Worm (Caenorhabditis elegans) whole organism, L3 larva: ENCODE results near the gene T26A8.4.
A peak's percentile ranks its signal among the peaks of the same experiment; 100 is the strongest.

Source experiments
- aly-2 ChIP-seq: fragments of 150-350 bp; optimal IDR thresholded peaks from 2 replicates; lab custom pipeline; 2014; ENCODE audit warnings: missing biosample characterization, missing genetic modification characterization
- ama-1 ChIP-seq: fragments of 150-350 bp; optimal IDR thresholded peaks from 2 replicates; lab custom pipeline; 2018
- ceh-16 ChIP-seq: sonication (generic microtip); optimal IDR thresholded peaks from 2 replicates; lab custom pipeline; 2017; ENCODE audit warnings: missing biosample characterization, missing genetic modification characterization
- ceh-28 ChIP-seq: fragments of 150-350 bp; optimal IDR thresholded peaks from 2 replicates; lab custom pipeline; 2014; ENCODE audit warnings: missing biosample characterization, missing genetic modification reagents, missing genetic modification characterization
- ceh-82 ChIP-seq: fragments of 150-350 bp; optimal IDR thresholded peaks from 2 replicates; lab custom pipeline; 2014; ENCODE audit warnings: missing biosample characterization, missing genetic modification characterization
- ceh-9 ChIP-seq: sonication (generic microtip); optimal IDR thresholded peaks from 2 replicates; lab custom pipeline; 2018; ENCODE audit warnings: missing biosample characterization, missing genetic modification characterization
- daf-12 ChIP-seq: fragments of 150-350 bp; optimal IDR thresholded peaks from 2 replicates; lab custom pipeline; 2014; ENCODE audit warnings: missing biosample characterization, missing genetic modification reagents, missing genetic modification characterization
- egl-27 ChIP-seq: sonication (generic microtip); optimal IDR thresholded peaks from 4 replicates; lab custom pipeline; 2017; ENCODE audit warnings: missing biosample characterization, missing genetic modification reagents, missing genetic modification characterization
- egl-5 ChIP-seq: fragments of 150-350 bp; optimal IDR thresholded peaks from 2 replicates; lab custom pipeline; 2017; ENCODE audit warnings: missing biosample characterization, missing genetic modification reagents, missing genetic modification characterization, inconsistent platforms
- elt-1 ChIP-seq: fragments of 150-350 bp; optimal IDR thresholded peaks from 2 replicates; lab custom pipeline; 2014; ENCODE audit warnings: missing biosample characterization, missing genetic modification characterization
- elt-2 ChIP-seq: sonication (generic microtip); optimal IDR thresholded peaks from 2 replicates; lab custom pipeline; 2016; ENCODE audit warnings: missing genetic modification reagents, mild to moderate bottlenecking, missing genetic modification characterization, missing compliant biosample characterization
- eor-1 ChIP-seq, 2 experiments: fragments of 150-350 bp; optimal IDR thresholded peaks; 2 replicates each; lab custom pipeline; 2014 to 2018; ENCODE audit warnings: missing biosample characterization in 2 of 2, missing genetic modification characterization in 2 of 2
- fkh-10 ChIP-seq: sonication (generic microtip); optimal IDR thresholded peaks from 2 replicates; lab custom pipeline; 2017; ENCODE audit warnings: missing biosample characterization, missing genetic modification reagents, missing genetic modification characterization
- fkh-2 ChIP-seq: fragments of 150-350 bp; optimal IDR thresholded peaks from 2 replicates; lab custom pipeline; 2014; ENCODE audit warnings: missing biosample characterization, missing genetic modification reagents, missing genetic modification characterization
- fos-1 ChIP-seq: fragments of 150-350 bp; optimal IDR thresholded peaks from 2 replicates; lab custom pipeline; 2014; ENCODE audit warnings: missing biosample characterization, missing genetic modification characterization
- hmg-11 ChIP-seq: sonication (generic microtip); optimal IDR thresholded peaks from 2 replicates; lab custom pipeline; 2016; ENCODE audit warnings: missing genetic modification characterization, missing compliant biosample characterization
- jun-1 ChIP-seq: fragments of 150-350 bp; optimal IDR thresholded peaks from 2 replicates; lab custom pipeline; 2014; ENCODE audit warnings: missing biosample characterization, missing genetic modification reagents, missing genetic modification characterization
- lin-15B ChIP-seq: fragments of 150-350 bp; optimal IDR thresholded peaks from 2 replicates; lab custom pipeline; 2014; ENCODE audit warnings: missing biosample characterization, missing genetic modification characterization
- lin-39 ChIP-seq: fragments of 150-350 bp; optimal IDR thresholded peaks from 2 replicates; lab custom pipeline; 2018; ENCODE audit warnings: missing biosample characterization, missing genetic modification reagents, missing genetic modification characterization
- lsy-12 ChIP-seq: sonication (generic microtip); optimal IDR thresholded peaks from 2 replicates; lab custom pipeline; 2016; ENCODE audit warnings: mild to moderate bottlenecking, missing genetic modification characterization, missing compliant biosample characterization
- mdl-1 ChIP-seq: fragments of 150-350 bp; optimal IDR thresholded peaks from 2 replicates; lab custom pipeline; 2014; ENCODE audit warnings: missing biosample characterization, missing genetic modification characterization
- mml-1 ChIP-seq: fragments of 150-350 bp; sonication (generic microtip); optimal IDR thresholded peaks from 3 replicates; lab custom pipeline; 2014; ENCODE audit warnings: missing biosample characterization, missing genetic modification characterization
- nfya-1 ChIP-seq: sonication (generic microtip); optimal IDR thresholded peaks from 2 replicates; lab custom pipeline; 2017; ENCODE audit warnings: missing genetic modification characterization, mild to moderate bottlenecking, missing compliant biosample characterization, antibody characterized with exemption, moderate library complexity; ENCODE audit not compliant: insufficient read depth
- nhr-11 ChIP-seq: fragments of 150-350 bp; optimal IDR thresholded peaks from 2 replicates; lab custom pipeline; 2014; ENCODE audit warnings: missing biosample characterization, missing genetic modification characterization
- nhr-12 ChIP-seq: fragments of 150-350 bp; optimal IDR thresholded peaks from 2 replicates; lab custom pipeline; 2014; ENCODE audit warnings: missing biosample characterization, missing genetic modification characterization
- nhr-23 ChIP-seq: fragments of 150-350 bp; optimal IDR thresholded peaks from 2 replicates; lab custom pipeline; 2014; ENCODE audit warnings: missing biosample characterization, missing genetic modification reagents, missing genetic modification characterization
- nhr-237 ChIP-seq: fragments of 150-350 bp; optimal IDR thresholded peaks from 2 replicates; lab custom pipeline; 2014; ENCODE audit warnings: missing biosample characterization, missing genetic modification characterization
- nhr-25 ChIP-seq: sonication (generic microtip); optimal IDR thresholded peaks from 2 replicates; lab custom pipeline; 2017; ENCODE audit warnings: missing biosample characterization, missing genetic modification characterization
- nhr-28 ChIP-seq: fragments of 150-350 bp; optimal IDR thresholded peaks from 2 replicates; lab custom pipeline; 2014; ENCODE audit warnings: missing biosample characterization, missing genetic modification characterization
- nhr-43 ChIP-seq: sonication (generic microtip); optimal IDR thresholded peaks from 2 replicates; lab custom pipeline; 2016; ENCODE audit warnings: mild to moderate bottlenecking, missing genetic modification characterization, missing compliant biosample characterization; ENCODE audit not compliant: poor library complexity, severe bottlenecking
- nhr-67 ChIP-seq: fragments of 150-350 bp; optimal IDR thresholded peaks from 2 replicates; lab custom pipeline; 2014; ENCODE audit warnings: missing biosample characterization, missing genetic modification characterization
- nhr-76 ChIP-seq: fragments of 150-350 bp; sonication (generic microtip); optimal IDR thresholded peaks from 5 replicates; lab custom pipeline; 2014; ENCODE audit warnings: missing biosample characterization, missing genetic modification characterization
- pha-4 ChIP-seq: fragments of 150-350 bp; optimal IDR thresholded peaks from 2 replicates; lab custom pipeline; 2014; ENCODE audit warnings: missing biosample characterization, missing genetic modification reagents, missing genetic modification characterization
- pqm-1 ChIP-seq: fragments of 150-350 bp; optimal IDR thresholded peaks from 2 replicates; lab custom pipeline; 2017; ENCODE audit warnings: missing biosample characterization, missing genetic modification characterization, inconsistent platforms
- sea-2 ChIP-seq: fragments of 150-350 bp; sonication (generic microtip); optimal IDR thresholded peaks from 4 replicates; lab custom pipeline; 2014; ENCODE audit warnings: missing biosample characterization, missing genetic modification reagents, missing genetic modification characterization
- snpc-4 ChIP-seq: fragments of 150-350 bp; optimal IDR thresholded peaks from 2 replicates; lab custom pipeline; 2014; ENCODE audit warnings: missing biosample characterization, missing genetic modification characterization
- tbx-2 ChIP-seq: sonication (generic microtip); optimal IDR thresholded peaks from 2 replicates; lab custom pipeline; 2016; ENCODE audit warnings: mild to moderate bottlenecking, missing genetic modification characterization, missing compliant biosample characterization
- unc-39 ChIP-seq: sonication (generic microtip); optimal IDR thresholded peaks from 4 replicates; lab custom pipeline; 2017; ENCODE audit warnings: missing biosample characterization, missing genetic modification characterization
- unc-62 ChIP-seq: fragments of 150-350 bp; sonication (generic microtip); optimal IDR thresholded peaks from 4 replicates; lab custom pipeline; 2014; ENCODE audit warnings: missing biosample characterization, missing genetic modification reagents, missing genetic modification characterization
- zag-1 ChIP-seq: fragments of 150-350 bp; optimal IDR thresholded peaks from 2 replicates; lab custom pipeline; 2014; ENCODE audit warnings: missing biosample characterization, missing genetic modification characterization
- ztf-4 ChIP-seq: fragments of 150-350 bp; optimal IDR thresholded peaks from 2 replicates; lab custom pipeline; 2014; ENCODE audit warnings: missing biosample characterization, missing genetic modification characterization

T26A8.4 gene

ce11 chrIV:8481308-8481707 lies 48.6 kb upstream of the T26A8.4 start, which contains the start of gene spp-8:
Gene spp-8 (plus strand): TSS chrIV:8481664.
- TF ChIP-seq egl-5, result no peak
- no peak for TF ChIP-seq fos-1 (tag; lab: Kevin White, UChicago)
- no peak for TF ChIP-seq nhr-76 (tag; lab: Kevin White, UChicago)
- no peak for TF ChIP-seq fkh-10
- no peak for TF ChIP-seq lin-39 (tag; lab: Kevin White, UChicago)
- no peak for TF ChIP-seq lin-15B (tag; lab: Kevin White, UChicago)
- TF ChIP-seq aly-2 (tag; lab: Kevin White, UChicago), result no peak
- no peak for TF ChIP-seq mml-1 (tag; lab: Kevin White, UChicago)
- TF ChIP-seq ceh-82, result no peak
- TF ChIP-seq ceh-16 (tag; lab: Kevin White, UChicago), result no peak
- no peak for TF ChIP-seq zag-1 (tag; lab: Kevin White, UChicago)
- no peak for TF ChIP-seq hmg-11 (tag; lab: Kevin White, UChicago)
- no peak for TF ChIP-seq unc-39 (tag; lab: Kevin White, UChicago)
- TF ChIP-seq mdl-1, result no peak
- TF ChIP-seq elt-2 (tag; lab: Kevin White, UChicago), result peak; percentile 97
- peak; percentile 97 for TF ChIP-seq pqm-1 (tag; lab: Kevin White, UChicago)
- TF ChIP-seq nhr-67, result no peak
- no peak for TF ChIP-seq lsy-12 (tag; lab: Kevin White, UChicago)
- TF ChIP-seq daf-12 (tag; lab: Kevin White, UChicago), result no peak
- TF ChIP-seq elt-1 (tag; lab: Kevin White, UChicago), result no peak
- no peak for TF ChIP-seq fkh-2 (tag; lab: Kevin White, UChicago)
- no peak for TF ChIP-seq ceh-9 (tag; lab: Kevin White, UChicago)
- peak; percentile 64 for TF ChIP-seq jun-1
- TF ChIP-seq nhr-23 (tag; lab: Kevin White, UChicago), result no peak
- no peak for TF ChIP-seq egl-27 (tag; lab: Kevin White, UChicago)
- no peak for TF ChIP-seq nhr-43 (tag; lab: Kevin White, UChicago)
- no peak for TF ChIP-seq sea-2
- TF ChIP-seq ztf-4 (tag; lab: Kevin White, UChicago), result no peak
- no peak for TF ChIP-seq nhr-12 (tag; lab: Kevin White, UChicago)
- TF ChIP-seq nhr-11 (tag; lab: Kevin White, UChicago), result no peak
- no peak for TF ChIP-seq nfya-1 (tag; lab: Kevin White, UChicago)
- no peak for TF ChIP-seq nhr-25
- no peak for TF ChIP-seq nhr-28 (tag; lab: Kevin White, UChicago)
- peak; percentile 65 for TF ChIP-seq pha-4 (tag; lab: Kevin White, UChicago)
- no peak for TF ChIP-seq eor-1 (tag; optimal IDR thresholded peaks at IDR 0.05; lab: Kevin White, UChicago)
- TF ChIP-seq ceh-28 (tag; lab: Kevin White, UChicago), result no peak
- TF ChIP-seq, all 47 proteins: peak for 4

DNA sequence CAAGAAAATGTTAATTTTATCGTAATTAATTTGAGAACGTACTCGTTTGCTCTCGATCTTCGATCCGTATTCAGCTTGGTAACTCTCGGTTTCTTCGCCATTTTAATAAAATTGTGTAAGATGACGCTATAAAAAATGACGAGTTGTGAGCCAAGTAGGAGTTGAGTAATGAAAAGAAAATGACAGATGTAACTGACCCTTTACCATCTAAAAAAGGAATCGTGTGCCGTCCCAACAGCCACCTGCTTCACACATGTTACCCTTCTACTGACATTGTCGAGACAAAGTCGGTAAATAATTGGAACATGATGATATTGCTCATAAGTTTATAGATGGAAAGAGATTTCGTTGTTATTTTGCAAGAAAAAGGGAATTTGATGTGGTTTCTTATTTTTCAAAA lies 46.7 kb upstream of the T26A8.4 start, which contains the start of gene hlh-12:
Gene hlh-12 (minus strand): TSS at position 101 of the 400 bp plus-strand sequence.
- TF ChIP-seq egl-27 (tag; lab: Kevin White, UChicago), result no peak
- TF ChIP-seq elt-1 (tag; lab: Kevin White, UChicago), result no peak
- TF ChIP-seq lsy-12 (tag; lab: Kevin White, UChicago), result no peak
- TF ChIP-seq fkh-10, result no peak
- no peak for TF ChIP-seq sea-2
- TF ChIP-seq ama-1 (lab: Kevin White, UChicago), result no peak
- no peak for TF ChIP-seq nhr-237 (tag; lab: Kevin White, UChicago)
- TF ChIP-seq ceh-9 (tag; lab: Kevin White, UChicago), result no peak
- TF ChIP-seq, all 47 proteins: peak for 0

- TF ChIP-seq nfya-1 (tag; lab: Kevin White, UChicago) (no peak), mdl-1 (no peak), unc-62 (GFP tag; lab: Kevin White, UChicago) (no peak), eor-1 (tag; optimal IDR thresholded peaks at IDR 0.05; lab: Kevin White, UChicago) (no peak), aly-2 (tag; lab: Kevin White, UChicago) (no peak), fkh-2 (tag; lab: Kevin White, UChicago) (no peak), ztf-4 (tag; lab: Kevin White, UChicago) (no peak), fos-1 (tag; lab: Kevin White, UChicago) (no peak), jun-1 (no peak), nhr-23 (tag; lab: Kevin White, UChicago) (no peak), egl-27 (tag; lab: Kevin White, UChicago) (no peak), elt-2 (tag; lab: Kevin White, UChicago) (no peak), tbx-2 (tag; lab: Kevin White, UChicago) (no peak), mml-1 (tag; lab: Kevin White, UChicago) (no peak), snpc-4 (tag; lab: Kevin White, UChicago) (no peak)
Measured at ce11 chrIV:8478516-8478915, 45.8 kb upstream of the T26A8.4 start.
